Fruit fly (Drosophila melanogaster) whole organism, prepupa: ENCODE measurements around the gene CG7656.

Source experiments
- CG1621 ChIP-seq: fragments of 200-800 bp; sonication (Bioruptor generic); optimal IDR thresholded peaks from 3 replicates; lab custom pipeline; 2018; ENCODE audit warnings: missing biosample characterization, mild to moderate bottlenecking, missing genetic modification characterization
- CG31627 ChIP-seq: fragments of 200-800 bp; sonication (Bioruptor generic); optimal IDR thresholded peaks from 3 replicates; lab custom pipeline; 2016; ENCODE audit warnings: missing biosample characterization, missing genetic modification characterization
- CG4318 ChIP-seq: fragments of 200-800 bp; sonication (Bioruptor generic); optimal IDR thresholded peaks from 3 replicates; lab custom pipeline; 2017; ENCODE audit warnings: missing biosample characterization, mild to moderate bottlenecking, missing genetic modification characterization
- CG9139 ChIP-seq: fragments of 200-800 bp; sonication (Bioruptor generic); optimal IDR thresholded peaks from 3 replicates; lab custom pipeline; 2017; ENCODE audit warnings: missing biosample characterization, mild to moderate bottlenecking, missing genetic modification characterization
- Eip75B ChIP-seq: fragments of 200-800 bp; sonication (Bioruptor generic); optimal IDR thresholded peaks from 3 replicates; lab custom pipeline; 2016; ENCODE audit warnings: missing biosample characterization, missing genetic modification characterization
- Eip93F ChIP-seq: fragments of 200-800 bp; sonication (Bioruptor generic); optimal IDR thresholded peaks from 2 replicates; lab custom pipeline; 2016; ENCODE audit warnings: missing biosample characterization, mild to moderate bottlenecking, missing genetic modification characterization
- Ets96B ChIP-seq: fragments of 200-800 bp; optimal IDR thresholded peaks from 2 replicates; lab custom pipeline; 2019; ENCODE audit warnings: missing biosample characterization, mild to moderate bottlenecking, missing genetic modification characterization, moderate library complexity
- Lpt ChIP-seq: fragments of 200-800 bp; sonication (Bioruptor generic); optimal IDR thresholded peaks from 3 replicates; lab custom pipeline; 2016; ENCODE audit warnings: missing biosample characterization, missing genetic modification characterization
- cyc ChIP-seq: fragments of 200-800 bp; sonication (Bioruptor generic); optimal IDR thresholded peaks from 3 replicates; lab custom pipeline; 2016; ENCODE audit warnings: missing biosample characterization, missing genetic modification characterization
- esn ChIP-seq: fragments of 200-800 bp; sonication (Bioruptor generic); optimal IDR thresholded peaks from 2 replicates; lab custom pipeline; 2016; ENCODE audit warnings: missing biosample characterization, mild to moderate bottlenecking, missing genetic modification characterization, moderate library complexity
- fd59A ChIP-seq: fragments of 200-800 bp; sonication (Bioruptor generic); optimal IDR thresholded peaks from 2 replicates; lab custom pipeline; 2017; ENCODE audit warnings: missing biosample characterization, mild to moderate bottlenecking, missing genetic modification characterization, missing genetic modification reagents
- fkh ChIP-seq: fragments of 200-800 bp; sonication (Bioruptor generic); optimal IDR thresholded peaks from 3 replicates; lab custom pipeline; 2017; ENCODE audit warnings: missing biosample characterization, mild to moderate bottlenecking, missing genetic modification characterization, moderate library complexity
- salr ChIP-seq, 2 experiments: fragments of 200-800 bp; sonication (Bioruptor generic); optimal IDR thresholded peaks; 3 replicates each; lab custom pipeline; 2016 to 2018; ENCODE audit warnings: missing biosample characterization in 2 of 2, missing genetic modification characterization in 2 of 2, mild to moderate bottlenecking in 1 of 2
- spab ChIP-seq: fragments of 200-800 bp; sonication (Bioruptor generic); optimal IDR thresholded peaks from 2 replicates; lab custom pipeline; 2017; ENCODE audit warnings: missing biosample characterization, mild to moderate bottlenecking, missing genetic modification characterization, missing genetic modification reagents

dm6 chr3L:15539903-15540409, 48.0 kb downstream of the CG7656 start:
- TF ChIP-seq Eip75B (GFP tag; lab: Kevin White, UChicago) (no peak), Ets96B (tag; lab: Kevin White, UChicago) (no peak), Lpt (no peak), fkh (no peak), CG4318 (no peak), esn (GFP tag; lab: Kevin White, UChicago) (no peak), CG9139 (GFP tag; lab: Kevin White, UChicago) (no peak), Eip93F (GFP tag; lab: Kevin White, UChicago) (no peak), cyc (GFP tag; lab: Kevin White, UChicago) (no peak), CG1621 (tag; lab: Kevin White, UChicago) (no peak), CG31627 (no peak), salr (GFP tag; optimal IDR thresholded peaks at IDR 0.05; lab: Kevin White, UChicago) (no peak), spab (GFP tag; lab: Kevin White, UChicago) (no peak), fd59A (GFP tag; lab: Kevin White, UChicago) (no peak)
